Fruit fly (Drosophila melanogaster): ENCODE measurements around the gene Tmf.

- TF ChIP-seq psq (optimal IDR thresholded peaks at IDR 0.05) (no peak), usp (GFP tag; optimal IDR thresholded peaks at IDR 0.05) (no peak)
Measured at dm6 chrX:6857693-6858092, 13.6 kb downstream of the Tmf start.
